Fruit fly (Drosophila melanogaster): ENCODE results near the gene CG11598.
A peak's percentile ranks its signal among the peaks of the same experiment; 100 is the strongest.

CG11598 gene

DNA sequence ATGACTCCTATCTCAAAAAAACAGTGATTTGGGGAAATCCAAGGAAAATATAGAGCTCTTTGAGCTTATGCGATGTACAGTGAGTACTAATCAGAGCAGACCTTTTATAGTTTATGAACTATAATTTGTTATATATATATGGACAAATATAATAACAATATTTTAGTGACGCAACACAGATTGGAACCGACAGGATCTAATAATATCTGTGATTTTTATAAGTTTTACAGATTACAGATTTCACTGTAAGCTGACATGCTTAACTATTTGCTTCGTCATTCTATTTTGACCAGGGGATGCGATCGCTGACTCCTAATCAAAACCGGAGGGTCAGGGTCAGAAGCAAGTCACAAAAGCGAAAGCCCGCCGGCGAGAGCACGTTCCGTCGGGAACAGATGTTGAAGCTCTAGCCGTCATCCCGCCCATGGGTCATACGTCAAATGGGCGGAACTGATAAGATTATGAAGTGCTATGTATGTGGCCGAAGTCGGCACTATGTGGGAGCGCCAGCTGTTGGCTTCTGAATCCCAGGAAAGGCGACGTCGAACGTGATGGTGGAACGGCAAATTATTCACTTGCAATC, 39.4 kb downstream of the CG11598 start, which contains the start of gene Gnmt:
Gnmt (plus strand) TSS at position 568 of the 583 bp plus-strand sequence.
- peak; percentile 88 for TF ChIP-seq noc (tag; optimal IDR thresholded peaks at IDR 0.05)

DNA sequence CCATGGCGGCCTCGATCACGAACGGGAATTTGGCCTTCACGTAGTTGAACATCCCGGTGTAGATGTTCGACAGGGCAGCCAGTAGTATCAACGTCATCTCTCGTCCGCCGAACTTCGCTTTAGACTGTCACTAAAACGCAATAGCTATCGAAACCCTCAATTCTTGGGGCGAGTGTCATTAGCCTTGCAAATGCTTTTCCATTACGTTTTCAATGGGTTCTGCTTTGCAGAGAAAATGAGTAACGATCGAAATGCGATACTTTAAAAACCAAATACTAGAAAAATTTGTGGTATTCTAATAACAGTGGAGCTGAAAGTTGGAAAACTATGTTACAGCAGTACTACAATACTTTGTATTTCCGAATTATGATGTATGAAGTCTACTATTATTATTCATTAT, 41.4 kb downstream of the CG11598 start, which contains the start of gene CG43630:
CG43630 (minus strand) TSS at position 101 of the 400 bp plus-strand sequence.
- no peak for TF ChIP-seq noc (tag; optimal IDR thresholded peaks at IDR 0.05)

DNA sequence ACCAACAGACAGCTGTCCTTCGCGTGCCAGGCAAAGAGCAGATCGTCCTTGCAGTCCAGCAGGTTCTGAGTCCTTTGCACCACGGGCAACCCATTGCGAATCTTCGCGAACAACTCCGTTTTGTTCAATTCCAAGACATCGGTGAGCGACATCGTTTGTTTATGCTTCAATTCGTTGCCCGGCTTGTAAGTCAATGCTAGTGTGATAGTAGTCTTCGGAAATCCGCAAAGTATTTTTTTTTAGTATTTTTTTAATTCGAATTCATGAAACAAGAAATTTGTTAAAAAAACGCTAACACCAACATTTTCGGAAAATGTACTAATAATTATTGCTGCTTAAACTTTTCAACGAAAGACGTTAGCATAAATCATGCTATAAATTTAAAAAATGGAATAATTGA, 44.1 kb downstream of the CG11598 start, which contains the start of gene mbo:
mbo (minus strand) TSS at position 203 of the 400 bp plus-strand sequence.
- TF ChIP-seq noc (tag; optimal IDR thresholded peaks at IDR 0.05): no peak

DNA sequence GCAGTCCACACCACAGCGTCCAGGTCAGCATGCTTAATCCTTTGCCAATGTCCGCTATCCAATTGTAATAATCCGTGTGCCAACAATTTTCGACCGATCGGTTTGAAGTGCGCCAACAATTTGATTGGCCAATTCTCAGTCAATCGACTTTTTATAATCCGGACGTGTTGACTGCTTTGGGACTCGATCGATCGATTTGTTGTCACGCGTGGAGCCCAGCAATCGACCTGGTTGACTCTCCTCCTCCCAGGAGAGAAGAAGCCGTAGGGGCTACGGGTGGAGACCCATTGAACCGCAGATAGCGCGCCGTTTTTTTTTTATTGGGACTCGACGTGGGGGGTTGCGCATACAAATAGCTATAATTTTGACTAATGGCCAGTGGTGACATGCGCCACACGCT, 46.6 kb downstream of the CG11598 start, which contains the start of gene Cyp313a4:
Cyp313a4 (minus strand) TSS at position 101 of the 400 bp plus-strand sequence.
- TF ChIP-seq noc (tag; optimal IDR thresholded peaks at IDR 0.05): no peak

DNA sequence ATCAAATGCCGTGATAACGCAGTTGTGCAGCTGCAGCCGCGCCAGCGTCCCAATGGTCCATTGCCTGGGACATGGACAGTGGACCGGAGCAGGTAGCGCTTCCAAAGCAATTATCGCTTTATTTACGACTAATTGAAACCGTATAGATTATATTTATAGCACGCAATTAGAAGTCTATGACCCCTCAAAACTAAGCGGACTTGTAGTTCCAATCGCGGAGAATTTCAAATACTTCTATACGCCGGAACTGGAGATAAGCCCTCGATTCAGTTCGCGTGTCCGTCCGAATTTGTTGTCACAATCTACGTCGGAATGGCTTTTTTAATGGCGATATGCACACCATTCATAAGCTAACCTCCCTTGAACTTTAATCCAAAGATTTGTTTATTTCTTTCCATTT, 50.6 kb downstream of the CG11598 start:
- peak; percentile 41 for TF ChIP-seq noc (tag; optimal IDR thresholded peaks at IDR 0.05)

All from whole organism, larva.